Worm (Caenorhabditis elegans) whole organism, L4 larva: ENCODE data around the gene C18E9.5.

Source experiments
- Y105C5A.15 ChIP-seq: fragments of 200-800 bp; sonication (Bioruptor generic); IDR thresholded peaks from 2 replicates; pipeline ENCODE4 v1.3.6; 2022; ENCODE audit warnings: missing genetic modification characterization, missing compliant biosample characterization
- ama-1 ChIP-seq: fragments of 150-350 bp; optimal IDR thresholded peaks from 2 replicates; lab custom pipeline; 2014; ENCODE audit warnings: inconsistent platforms, mixed read lengths
- ces-1 ChIP-seq: fragments of 150-350 bp; sonication (generic microtip); optimal IDR thresholded peaks from 4 replicates; lab custom pipeline; 2014; ENCODE audit warnings: missing biosample characterization, missing genetic modification reagents, missing genetic modification characterization
- daf-12 ChIP-seq: fragments of 150-350 bp; optimal IDR thresholded peaks from 2 replicates; lab custom pipeline; 2014; ENCODE audit warnings: missing biosample characterization, missing genetic modification reagents, missing genetic modification characterization
- dpl-1 ChIP-seq: fragments of 150-350 bp; optimal IDR thresholded peaks from 2 replicates; lab custom pipeline; 2014; ENCODE audit warnings: missing biosample characterization, missing genetic modification reagents, missing genetic modification characterization
- fos-1 ChIP-seq: fragments of 150-350 bp; optimal IDR thresholded peaks from 2 replicates; lab custom pipeline; 2014; ENCODE audit warnings: missing biosample characterization, missing genetic modification characterization
- lin-39 ChIP-seq: fragments of 150-350 bp; optimal IDR thresholded peaks from 2 replicates; lab custom pipeline; 2014; ENCODE audit warnings: missing biosample characterization, missing genetic modification reagents, missing genetic modification characterization
- lsy-2 ChIP-seq, 2 experiments: fragments of 150-350 bp in 1 of 2; sonication (generic microtip) in 1 of 2; optimal IDR thresholded peaks; 2 replicates each; lab custom pipeline; 2014 to 2017; ENCODE audit warnings: missing biosample characterization in 2 of 2, missing genetic modification characterization in 2 of 2
- mdl-1 ChIP-seq, 2 experiments: fragments of 150-350 bp in 1 of 2; sonication (generic microtip) in 1 of 2; optimal IDR thresholded peaks; 2 replicates each; lab custom pipeline; 2014 to 2017; ENCODE audit warnings: missing biosample characterization in 2 of 2, missing genetic modification characterization in 2 of 2
- mxl-2 ChIP-seq: fragments of 200-800 bp; sonication (Bioruptor generic); conservative IDR thresholded peaks from 2 replicates; pipeline ENCODE4 v1.3.6; 2022; ENCODE audit warnings: missing genetic modification reagents, missing genetic modification characterization, missing compliant biosample characterization
- sdz-12 ChIP-seq: fragments of 200-800 bp; sonication (Bioruptor generic); optimal IDR thresholded peaks from 2 replicates; lab custom pipeline; 2018; ENCODE audit warnings: mild to moderate bottlenecking, missing genetic modification characterization, missing compliant biosample characterization
- skn-1 ChIP-seq: fragments of 150-350 bp; optimal IDR thresholded peaks from 2 replicates; lab custom pipeline; 2014; ENCODE audit warnings: missing biosample characterization, missing genetic modification characterization
- unc-62 ChIP-seq, 3 experiments: fragments of 150-350 bp in 1 of 3; sonication (generic microtip); optimal IDR thresholded peaks in 2 of 3; peaks in 1 of 3; 1 replicate in 1 of 3; 2 replicates in 2 of 3; lab custom pipeline; 2014 to 2017; ENCODE audit warnings: missing biosample characterization in 3 of 3, missing genetic modification characterization in 3 of 3, missing genetic modification reagents in 3 of 3, missing genotype in 1 of 3

DNA sequence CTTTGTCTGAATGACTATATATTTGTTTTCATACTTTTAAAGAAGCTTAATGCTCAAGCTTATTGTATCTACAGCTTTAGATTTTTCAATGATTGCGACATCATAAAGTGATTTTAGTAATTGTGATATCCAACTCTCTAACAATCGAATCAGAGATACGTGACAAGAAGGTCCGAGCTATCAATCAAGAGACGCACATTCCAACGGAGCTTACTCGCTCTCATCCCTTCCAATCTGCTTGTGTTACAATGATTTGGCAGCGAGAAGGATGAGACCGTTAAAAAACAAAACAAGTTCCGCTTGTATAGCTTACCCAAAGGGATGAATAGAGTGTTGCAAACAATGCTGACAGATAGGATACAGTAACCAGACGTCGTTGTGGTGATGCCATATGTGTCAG lies 8.3 kb upstream of the C18E9.5 start:
- no peak for TF ChIP-seq ama-1 (lab: Kevin White, UChicago)
- TF ChIP-seq unc-62 (GFP tag; optimal IDR thresholded peaks at IDR 0.05 in 1 of 2; lab: Kevin White, UChicago), result peak in 1 of 2 experiments; percentile 78
- TF ChIP-seq unc-62 (tag; optimal IDR thresholded peaks at IDR 0.05; lab: Kevin White, UChicago), result no peak
- TF ChIP-seq daf-12 (tag; lab: Kevin White, UChicago), result no peak
- TF ChIP-seq mxl-2 (GFP tag; lab: Robert Waterston, UW), result no peak
- no peak for TF ChIP-seq lsy-2 (tag; optimal IDR thresholded peaks at IDR 0.05; lab: Kevin White, UChicago)
- TF ChIP-seq skn-1 (tag; lab: Kevin White, UChicago), result no peak
- no peak for TF ChIP-seq Y105C5A.15 (GFP tag; lab: Robert Waterston, UW)
- TF ChIP-seq sdz-12 (GFP tag; lab: Kevin White, UChicago), result no peak
- TF ChIP-seq dpl-1 (GFP tag; lab: Kevin White, UChicago), result no peak
- no peak for TF ChIP-seq mdl-1 (tag; optimal IDR thresholded peaks at IDR 0.05; lab: Kevin White, UChicago)
- TF ChIP-seq lin-39, result no peak
- TF ChIP-seq fos-1 (tag; lab: Kevin White, UChicago), result no peak
- no peak for TF ChIP-seq ces-1 (GFP tag; lab: Kevin White, UChicago)
